Fruit fly (Drosophila melanogaster) whole organism, embryonic: Measurements from ENCODE around the gene Egfrap.

Experiments used
- Atf3 ChIP-seq: fragments of 200-800 bp; sonication (Bioruptor generic); optimal IDR thresholded peaks from 3 replicates; lab custom pipeline; 2016; ENCODE audit warnings: missing biosample characterization, missing genetic modification characterization
- B-H1 ChIP-seq: fragments of 200-800 bp; sonication (Bioruptor generic); IDR thresholded peaks from 3 replicates; pipeline ENCODE4 v1.3.6; 2022; ENCODE audit warnings: missing biosample characterization, missing genetic modification characterization
- BtbVII ChIP-seq: fragments of 200-800 bp; sonication (Bioruptor generic); optimal IDR thresholded peaks from 3 replicates; lab custom pipeline; 2017; ENCODE audit warnings: missing biosample characterization, mild to moderate bottlenecking, missing genetic modification characterization
- C15 ChIP-seq: fragments of 200-800 bp; sonication (Bioruptor generic); IDR thresholded peaks from 3 replicates; pipeline ENCODE4 v1.3.6; 2022; ENCODE audit warnings: missing biosample characterization, missing genetic modification characterization
- CG10209 ChIP-seq: fragments of 200-800 bp; sonication (Bioruptor generic); optimal IDR thresholded peaks from 3 replicates; lab custom pipeline; 2017; ENCODE audit warnings: missing biosample characterization, mild to moderate bottlenecking, missing genetic modification characterization, missing genetic modification reagents
- CG10431 ChIP-seq: fragments of 200-800 bp; sonication (Bioruptor generic); optimal IDR thresholded peaks from 3 replicates; lab custom pipeline; 2018; ENCODE audit warnings: missing biosample characterization, mild to moderate bottlenecking, missing genetic modification characterization
- CG11456 ChIP-seq: fragments of 200-800 bp; sonication (Bioruptor generic); IDR thresholded peaks from 3 replicates; pipeline ENCODE4 v1.3.6; 2022; ENCODE audit warnings: missing biosample characterization, missing genetic modification characterization
- CG12104 ChIP-seq: fragments of 200-800 bp; sonication (Bioruptor generic); optimal IDR thresholded peaks from 3 replicates; lab custom pipeline; 2016; ENCODE audit warnings: missing biosample characterization, missing genetic modification characterization
- CG13624 ChIP-seq: fragments of 200-800 bp; sonication (Bioruptor generic); optimal IDR thresholded peaks from 2 replicates; lab custom pipeline; 2016; ENCODE audit warnings: missing biosample characterization, missing genetic modification characterization
- CG14014 ChIP-seq: fragments of 200-800 bp; sonication (Bioruptor generic); IDR thresholded peaks from 2 replicates; pipeline ENCODE4 v1.3.6; 2022; ENCODE audit warnings: missing biosample characterization, missing genetic modification characterization
- CG15514 ChIP-seq: fragments of 200-800 bp; sonication (Bioruptor generic); optimal IDR thresholded peaks from 3 replicates; lab custom pipeline; 2017; ENCODE audit warnings: missing biosample characterization, missing genetic modification characterization, mild to moderate bottlenecking, moderate library complexity, missing genetic modification reagents
- CG16779 ChIP-seq: fragments of 200-800 bp; sonication (Bioruptor generic); IDR thresholded peaks from 2 replicates; pipeline ENCODE4 v1.3.6; 2022; ENCODE audit warnings: missing biosample characterization, missing genetic modification characterization
- CG18619 ChIP-seq: fragments of 200-800 bp; sonication (Bioruptor generic); optimal IDR thresholded peaks from 3 replicates; lab custom pipeline; 2017; ENCODE audit warnings: missing biosample characterization, mild to moderate bottlenecking, missing genetic modification characterization
- CG2712 ChIP-seq: fragments of 200-800 bp; optimal IDR thresholded peaks from 3 replicates; lab custom pipeline; 2019; ENCODE audit warnings: missing biosample characterization, mild to moderate bottlenecking, missing genetic modification characterization, moderate library complexity
- CG43689 ChIP-seq: fragments of 200-800 bp; sonication (Bioruptor generic); IDR thresholded peaks from 2 replicates; pipeline ENCODE4 v1.3.6; 2022; ENCODE audit warnings: missing biosample characterization, missing genetic modification characterization
- CG5953 ChIP-seq: fragments of 200-800 bp; sonication (Bioruptor generic); IDR thresholded peaks from 2 replicates; pipeline ENCODE4 v1.3.6; 2022; ENCODE audit warnings: missing biosample characterization, missing genetic modification characterization
- CG6272 ChIP-seq: fragments of 200-800 bp; sonication (Bioruptor generic); IDR thresholded peaks from 2 replicates; pipeline ENCODE4 v1.3.6; 2022; ENCODE audit warnings: missing biosample characterization, missing genetic modification characterization
- CG8281 ChIP-seq: fragments of 200-800 bp; sonication (Bioruptor generic); optimal IDR thresholded peaks from 2 replicates; lab custom pipeline; 2018; ENCODE audit warnings: missing biosample characterization, mild to moderate bottlenecking, missing genetic modification characterization, moderate library complexity
- CG9437 ChIP-seq: fragments of 200-800 bp; sonication (Bioruptor generic); optimal IDR thresholded peaks from 2 replicates; lab custom pipeline; 2018; ENCODE audit warnings: missing biosample characterization, mild to moderate bottlenecking, missing genetic modification characterization
- Dfd ChIP-seq, 2 experiments: fragments of >200 bp; optimal IDR thresholded peaks; 2 replicates each; lab custom pipeline; 2017; ENCODE audit warnings: missing biosample characterization in 2 of 2, missing genetic modification characterization in 2 of 2
- Dll ChIP-seq: fragments of 200-800 bp; sonication (Bioruptor generic); IDR thresholded peaks from 4 replicates; pipeline ENCODE4 v1.3.6; 2022; ENCODE audit warnings: missing biosample characterization, missing genetic modification characterization; ENCODE audit not compliant: partially characterized antibody
- Lhr ChIP-seq: fragments of 200-800 bp; sonication (Bioruptor generic); optimal IDR thresholded peaks from 3 replicates; lab custom pipeline; 2017; ENCODE audit warnings: mild to moderate bottlenecking, missing biosample characterization, missing genetic modification reagents, missing genetic modification characterization
- Mes4 ChIP-seq: fragments of 200-800 bp; sonication (Bioruptor generic); optimal IDR thresholded peaks from 2 replicates; lab custom pipeline; 2016; ENCODE audit warnings: missing biosample characterization, missing genetic modification characterization
- NC2β ChIP-seq: fragments of 200-800 bp; sonication (Bioruptor generic); optimal IDR thresholded peaks from 2 replicates; lab custom pipeline; 2016; ENCODE audit warnings: missing biosample characterization, missing genetic modification characterization
- Oaz ChIP-seq: fragments of 200-800 bp; sonication (Bioruptor generic); IDR thresholded peaks from 2 replicates; pipeline ENCODE4 v1.3.6; 2022; ENCODE audit warnings: missing biosample characterization, missing genetic modification characterization
- Ravus ChIP-seq: fragments of 200-800 bp; sonication (Bioruptor generic); IDR thresholded peaks from 2 replicates; pipeline ENCODE4 v1.3.6; 2022; ENCODE audit warnings: missing biosample characterization, missing genetic modification characterization
- Sry-δ ChIP-seq: fragments of 200-800 bp; sonication (Bioruptor generic); optimal IDR thresholded peaks from 2 replicates; lab custom pipeline; 2016; ENCODE audit warnings: missing biosample characterization, missing genetic modification characterization
- Ssrp ChIP-seq: fragments of 200-800 bp; sonication (Bioruptor generic); optimal IDR thresholded peaks from 2 replicates; lab custom pipeline; 2018; ENCODE audit warnings: missing biosample characterization, mild to moderate bottlenecking, missing genetic modification characterization, moderate library complexity
- TFAM ChIP-seq: fragments of 200-800 bp; sonication (Bioruptor generic); optimal IDR thresholded peaks from 2 replicates; lab custom pipeline; 2017; ENCODE audit warnings: missing biosample characterization, missing genetic modification characterization, inconsistent platforms
- Xbp1 ChIP-seq: fragments of 200-800 bp; sonication (Bioruptor generic); optimal IDR thresholded peaks from 3 replicates; lab custom pipeline; 2016; ENCODE audit warnings: missing biosample characterization, mild to moderate bottlenecking, missing genetic modification characterization
- amos ChIP-seq: fragments of 200-800 bp; sonication (Bioruptor generic); IDR thresholded peaks from 2 replicates; pipeline ENCODE4 v1.3.6; 2022; ENCODE audit warnings: missing biosample characterization, missing genetic modification characterization; ENCODE audit not compliant: partially characterized antibody
- dpn ChIP-seq, 2 experiments: fragments of 200-800 bp; sonication (Bioruptor generic); optimal IDR thresholded peaks; 3 replicates each; lab custom pipeline; 2016; ENCODE audit warnings: missing biosample characterization in 2 of 2, missing genetic modification characterization in 2 of 2
- fu2 ChIP-seq: fragments of 200-800 bp; sonication (Bioruptor generic); optimal IDR thresholded peaks from 2 replicates; lab custom pipeline; 2016; ENCODE audit warnings: missing biosample characterization, missing genetic modification characterization
- gce ChIP-seq: fragments of 200-800 bp; sonication (Bioruptor generic); IDR thresholded peaks from 3 replicates; pipeline ENCODE4 v1.3.6; 2022; ENCODE audit warnings: missing biosample characterization, missing genetic modification characterization
- gcm ChIP-seq: fragments of 200-800 bp; sonication (Bioruptor generic); optimal IDR thresholded peaks from 2 replicates; lab custom pipeline; 2019; ENCODE audit warnings: missing biosample characterization, mild to moderate bottlenecking, missing genetic modification characterization, moderate library complexity
- grn ChIP-seq: fragments of 200-800 bp; sonication (Bioruptor generic); optimal IDR thresholded peaks from 3 replicates; lab custom pipeline; 2017; ENCODE audit warnings: missing biosample characterization, missing genetic modification characterization
- hbn ChIP-seq: fragments of 200-800 bp; sonication (Bioruptor generic); IDR thresholded peaks from 2 replicates; pipeline ENCODE4 v1.3.6; 2022; ENCODE audit warnings: missing biosample characterization, missing genetic modification characterization; ENCODE audit not compliant: partially characterized antibody
- lov ChIP-seq, 2 experiments: fragments of 200-800 bp in 1 of 2; fragments of >200 bp in 1 of 2; sonication (Bioruptor generic) in 1 of 2; IDR thresholded peaks in 1 of 2; optimal IDR thresholded peaks in 1 of 2; 2 replicates in 1 of 2; 3 replicates in 1 of 2; pipeline versions ENCODE4 v1.3.6 to Lab custom; 2017 to 2022; ENCODE audit warnings: missing biosample characterization in 1 of 2, missing genetic modification characterization in 1 of 2
- nau ChIP-seq: fragments of 200-800 bp; sonication (Bioruptor generic); optimal IDR thresholded peaks from 3 replicates; lab custom pipeline; 2017; ENCODE audit warnings: missing biosample characterization, mild to moderate bottlenecking, missing genetic modification characterization, missing genetic modification reagents
- org-1 ChIP-seq: fragments of 200-800 bp; sonication (Bioruptor generic); optimal IDR thresholded peaks from 2 replicates; lab custom pipeline; 2017; ENCODE audit warnings: missing biosample characterization, missing genetic modification characterization
- pfk ChIP-seq: fragments of 200-800 bp; sonication (Bioruptor generic); optimal IDR thresholded peaks from 2 replicates; lab custom pipeline; 2018; ENCODE audit warnings: missing biosample characterization, mild to moderate bottlenecking, missing genetic modification characterization, moderate library complexity
- salm ChIP-seq: fragments of 200-800 bp; sonication (Bioruptor generic); optimal IDR thresholded peaks from 2 replicates; lab custom pipeline; 2018; ENCODE audit warnings: missing biosample characterization, mild to moderate bottlenecking, missing genetic modification characterization
- sens-2 ChIP-seq: fragments of 200-800 bp; sonication (Bioruptor generic); IDR thresholded peaks from 2 replicates; pipeline ENCODE4 v1.3.6; 2022; ENCODE audit warnings: missing biosample characterization, missing genetic modification characterization
- sug ChIP-seq: fragments of 200-800 bp; optimal IDR thresholded peaks from 2 replicates; lab custom pipeline; 2019; ENCODE audit warnings: missing biosample characterization, mild to moderate bottlenecking, missing genetic modification characterization, moderate library complexity
- trem ChIP-seq: fragments of 200-800 bp; optimal IDR thresholded peaks from 3 replicates; lab custom pipeline; 2019; ENCODE audit warnings: missing biosample characterization, mild to moderate bottlenecking, missing genetic modification characterization, moderate library complexity
- usp ChIP-seq: fragments of >200 bp; optimal IDR thresholded peaks from 2 replicates; lab custom pipeline; 2017; ENCODE audit warnings: missing biosample characterization, missing genetic modification characterization
- zf30C ChIP-seq: fragments of 200-800 bp; sonication (Bioruptor generic); optimal IDR thresholded peaks from 3 replicates; lab custom pipeline; 2018; ENCODE audit warnings: missing biosample characterization, mild to moderate bottlenecking, missing genetic modification characterization

Gene Egfrap

dm6 chr3L:5926015-5926988 lies 24.2 kb downstream of the Egfrap start (continued):
- TF ChIP-seq CG9437 (GFP tag; lab: Kevin White, UChicago) (peak; percentile 54), B-H1 (GFP tag; lab: Robert Waterston, UW) (peak; percentile 39; the same call in 1 of the 3 replicates), pfk (GFP tag; lab: Kevin White, UChicago) (no peak), NC2β (GFP tag; lab: Kevin White, UChicago) (no peak), CG8281 (tag; lab: Kevin White, UChicago) (no peak), CG13624 (GFP tag; lab: Kevin White, UChicago) (peak; percentile 31), CG18619 (GFP tag; lab: Kevin White, UChicago) (peak; percentile 22), lov (optimal IDR thresholded peaks at IDR 0.05; lab: Kevin White, UChicago) (no peak), lov (GFP tag; IDR thresholded peaks at IDR 0.05; lab: Robert Waterston, UW) (no peak), sug (tag; lab: Kevin White, UChicago) (no peak), CG2712 (tag; lab: Kevin White, UChicago) (peak; percentile 56), C15 (no peak), hbn (no peak), Ssrp (tag; lab: Kevin White, UChicago) (peak; percentile 55), Sry-δ (GFP tag; lab: Kevin White, UChicago) (no peak), CG43689 (GFP tag; lab: Robert Waterston, UW) (0 out of 2 replicates have a peak, but pooled peaks have one; percentile 30), usp (no peak), org-1 (peak; percentile 29), Xbp1 (GFP tag; lab: Kevin White, UChicago) (peak; percentile 57), CG10431 (no peak), TFAM (no peak), Mes4 (GFP tag; lab: Kevin White, UChicago) (peak; percentile 23), BtbVII (peak; percentile 47), CG10209 (GFP tag; lab: Kevin White, UChicago) (peak; percentile 47), Lhr (GFP tag; lab: Kevin White, UChicago) (no peak), dpn (GFP tag; optimal IDR thresholded peaks at IDR 0.05; lab: Kevin White, UChicago) (peak; percentile 19 to 46), CG16779 (GFP tag; lab: Robert Waterston, UW) (no peak), sens-2 (no peak; the same call in 1 of the 2 replicates), fu2 (GFP tag; lab: Kevin White, UChicago) (peak; percentile 1), CG12104 (peak; percentile 19), Atf3 (no peak), grn (GFP tag; lab: Kevin White, UChicago) (peak; percentile 14), Ravus (GFP tag; lab: Robert Waterston, UW) (no peak), Dll (GFP tag; lab: Robert Waterston, UW) (0 out of 4 replicates have a peak, but pooled peaks have one; percentile 26), Dfd (GFP tag; optimal IDR thresholded peaks at IDR 0.05; lab: Kevin White, UChicago) (no peak), salm (peak; percentile 36), zf30C (GFP tag; lab: Kevin White, UChicago) (peak; percentile 15), CG5953 (GFP tag; lab: Robert Waterston, UW) (peak; percentile 52), gcm (GFP tag; lab: Kevin White, UChicago) (peak; percentile 13), Oaz (0 out of 2 replicates have a peak, but pooled peaks have one; percentile 23), CG6272 (GFP tag; lab: Robert Waterston, UW) (no peak), gce (GFP tag; lab: Robert Waterston, UW) (peak; percentile 18; the same call in 2 of the 3 replicates), trem (tag; lab: Kevin White, UChicago) (peak; percentile 3), nau (no peak), CG14014 (GFP tag; lab: Robert Waterston, UW) (peak; percentile 32; the same call in 1 of the 2 replicates), CG15514 (peak; percentile 92), CG11456 (GFP tag; lab: Robert Waterston, UW) (no peak), amos (no peak)
